Fruit fly (Drosophila melanogaster): Measurements from ENCODE around the gene Obp83cd.
A peak's percentile ranks its signal among the peaks of the same experiment; 100 is the strongest.

dm6 chr3R:6102726-6103125 lies 5.2 kb upstream of the Obp83cd start:
- TF ChIP-seq CG15710 (tag; optimal IDR thresholded peaks at IDR 0.05): no peak
- TF ChIP-seq D1 (tag; optimal IDR thresholded peaks at IDR 0.05): no peak
- TF ChIP-seq CG32121 (GFP tag; IDR thresholded peaks at IDR 0.05): no peak
- no peak for TF ChIP-seq CG12605 (GFP tag; IDR thresholded peaks at IDR 0.05)
- no peak for TF ChIP-seq Pif1B (GFP tag; optimal IDR thresholded peaks at IDR 0.05)
- no peak for TF ChIP-seq CG10348 (GFP tag; IDR thresholded peaks at IDR 0.05)
- no peak for TF ChIP-seq EcR (GFP tag; optimal IDR thresholded peaks at IDR 0.05)
- no peak for TF ChIP-seq CG8159 (tag; optimal IDR thresholded peaks at IDR 0.05)
- no peak for TF ChIP-seq Pif1A (GFP tag; optimal IDR thresholded peaks at IDR 0.05)
- peak; percentile 20; the same call in 1 of the 3 replicates for TF ChIP-seq CG4496 (GFP tag; IDR thresholded peaks at IDR 0.05)
- TF ChIP-seq Ets98B (GFP tag; IDR thresholded peaks at IDR 0.05): no peak
